Worm (Caenorhabditis elegans): ENCODE measurements around the gene K12H4.5.

ce11 chrIII:8043784-8044183, 503 bp upstream of the K12H4.5 start:
- TF ChIP-seq gei-17 (GFP tag; optimal IDR thresholded peaks at IDR 0.05) = no peak
- TF ChIP-seq nfya-1 (tag; optimal IDR thresholded peaks at IDR 0.05; ENCODE audit: borderline replicate concordance, insufficient read depth) = no peak
- peak; percentile 83 for TF ChIP-seq snpc-4 (GFP tag; optimal IDR thresholded peaks at IDR 0.05)
- TF ChIP-seq snpc-4 (tag; optimal IDR thresholded peaks at IDR 0.05) = peak; percentile 86 to 90 (median 89)
- TF ChIP-seq nfyb-1 (GFP tag; IDR thresholded peaks at IDR 0.05) = no peak; the same call in 1 of the 2 replicates
- peak; percentile 94 for TF ChIP-seq attf-3 (GFP tag; conservative IDR thresholded peaks at IDR 0.05)
- TF ChIP-seq F52B5.7 (tag; optimal IDR thresholded peaks at IDR 0.05) = no peak
- TF ChIP-seq pha-4 (tag; optimal IDR thresholded peaks at IDR 0.05) = peak; percentile 95
- no peak for TF ChIP-seq ceh-58 (GFP tag; IDR thresholded peaks at IDR 0.05)
- no peak for TF ChIP-seq sea-2 (GFP tag; IDR thresholded peaks at IDR 0.05)
- TF ChIP-seq ztf-6 (GFP tag; IDR thresholded peaks at IDR 0.05) = peak; percentile 99
- TF ChIP-seq lsl-1 (GFP tag; optimal IDR thresholded peaks at IDR 0.05) = peak; percentile 91
- TF ChIP-seq fkh-3 (tag; optimal IDR thresholded peaks at IDR 0.05) = no peak
- TF ChIP-seq efl-1 (GFP tag; optimal IDR thresholded peaks at IDR 0.05) = peak; percentile 83
